Worm (Caenorhabditis elegans): Measurements from ENCODE around the gene nhr-249.

Gene nhr-249

DNA sequence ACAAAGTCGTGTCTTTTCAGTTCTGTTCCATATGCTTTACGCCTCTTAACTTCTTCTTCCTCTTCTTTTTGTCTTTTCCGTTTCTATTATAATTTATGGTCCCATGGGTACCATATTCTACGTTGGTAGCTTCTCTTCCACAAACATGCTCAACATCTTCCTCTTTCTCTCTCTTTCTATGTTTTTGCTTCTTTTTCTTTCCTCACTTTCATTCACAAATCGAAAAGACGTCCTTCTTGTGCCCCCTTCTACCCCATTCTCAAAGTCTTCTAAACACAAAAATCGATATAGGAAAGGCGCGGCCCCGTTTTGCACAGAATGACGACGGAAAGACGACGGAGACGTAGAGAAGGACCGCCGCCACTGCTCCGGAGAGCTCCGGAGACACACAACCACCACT, 13.6 kb downstream of the nhr-249 start (continued):
- TF ChIP-seq nhr-11 (tag; optimal IDR thresholded peaks at IDR 0.05) (no peak), skn-1 (tag; optimal IDR thresholded peaks at IDR 0.05) (no peak), php-3 (GFP tag; IDR thresholded peaks at IDR 0.05) (no peak), zfp-3 (GFP tag; conservative IDR thresholded peaks at IDR 0.05) (no peak), unc-39 (tag; optimal IDR thresholded peaks at IDR 0.05) (no peak), nhr-76 (tag; optimal IDR thresholded peaks at IDR 0.05) (no peak), spr-1 (tag; optimal IDR thresholded peaks at IDR 0.05) (no peak), aly-2 (tag; optimal IDR thresholded peaks at IDR 0.05) (no peak), mxl-2 (GFP tag; conservative IDR thresholded peaks at IDR 0.05) (no peak), Y75B8A.6 (GFP tag; IDR thresholded peaks at IDR 0.05) (no peak)

DNA sequence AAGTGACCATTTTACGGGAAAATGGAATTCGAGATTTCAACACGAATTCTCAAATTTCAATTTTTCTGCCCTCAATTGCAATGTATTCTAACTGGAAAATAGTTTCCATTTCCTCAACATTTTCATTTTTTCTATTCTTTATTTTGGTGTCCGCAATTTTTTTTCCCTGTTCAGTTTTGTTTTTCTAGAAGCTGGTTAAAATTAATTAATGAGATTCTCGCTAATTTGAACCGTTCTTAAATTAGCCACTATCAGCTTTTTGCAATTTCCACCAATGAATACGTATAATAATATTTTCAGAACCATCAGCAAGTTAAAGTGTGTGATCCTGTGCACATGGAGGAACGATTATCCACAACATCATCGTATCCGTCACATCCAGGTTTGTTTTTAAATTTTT, 15.0 kb downstream of the nhr-249 start, which contains the start of gene jnk-1:
Gene jnk-1, plus strand, starts transcription at position 301 of the 400 bp plus-strand sequence.
- no peak for TF ChIP-seq ama-1 (optimal IDR thresholded peaks at IDR 0.05)
- TF ChIP-seq nhr-111 (GFP tag; optimal IDR thresholded peaks at IDR 0.05) = no peak
- TF ChIP-seq nhr-48 (tag; optimal IDR thresholded peaks at IDR 0.05) = no peak
- no peak for TF ChIP-seq T26A8.4 (GFP tag; IDR thresholded peaks at IDR 0.05)
- no peak for TF ChIP-seq unc-130 (GFP tag; optimal IDR thresholded peaks at IDR 0.05)
- no peak for TF ChIP-seq ceh-20 (GFP tag; IDR thresholded peaks at IDR 0.05)
- TF ChIP-seq unc-39 (tag; optimal IDR thresholded peaks at IDR 0.05) = no peak
- no peak for TF ChIP-seq ceh-28 (tag; optimal IDR thresholded peaks at IDR 0.05)
- TF ChIP-seq Y5F2A.4 (GFP tag; optimal IDR thresholded peaks at IDR 0.05) = no peak
- TF ChIP-seq D1046.2 (GFP tag; IDR thresholded peaks at IDR 0.05) = no peak
- TF ChIP-seq zag-1 (tag; optimal IDR thresholded peaks at IDR 0.05) = no peak
- TF ChIP-seq nhr-237 (tag; optimal IDR thresholded peaks at IDR 0.05) = no peak
- no peak for TF ChIP-seq rbr-2 (tag; optimal IDR thresholded peaks at IDR 0.05)

DNA sequence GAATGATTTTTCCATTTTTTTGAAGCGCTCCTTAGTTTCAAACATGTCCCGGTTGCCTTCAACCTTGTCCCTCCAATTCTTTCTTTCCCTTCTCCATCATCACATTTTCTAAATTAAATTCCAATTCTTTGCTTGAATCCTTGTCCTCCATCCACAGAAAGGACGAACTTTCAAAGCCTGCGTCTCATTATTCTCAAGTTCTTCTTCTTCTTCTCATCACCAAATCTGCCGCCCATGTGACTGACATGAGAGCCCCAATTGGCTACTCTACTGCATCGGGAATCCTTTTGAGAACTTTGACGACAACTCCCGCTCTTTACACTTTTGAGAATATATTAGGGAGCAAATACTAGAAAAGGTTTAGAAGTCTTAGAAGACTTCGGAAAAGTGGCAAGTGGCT, 15.7 kb downstream of the nhr-249 start:
- peak; percentile 83 for TF ChIP-seq fkh-10 (GFP tag; optimal IDR thresholded peaks at IDR 0.05)
- TF ChIP-seq dmd-6 (GFP tag; IDR thresholded peaks at IDR 0.05) = 0 out of 2 replicates have a peak, but pooled peaks have one; percentile 15
- peak in 1 of 2 experiments; percentile 47 for TF ChIP-seq lsy-2 (tag; optimal IDR thresholded peaks at IDR 0.05)
- peak; percentile 25 for TF ChIP-seq aha-1 (tag)
- TF ChIP-seq snpc-4 (tag; optimal IDR thresholded peaks at IDR 0.05) = no peak
- TF ChIP-seq hlh-30 (tag; optimal IDR thresholded peaks at IDR 0.05; ENCODE audit: insufficient read depth) = peak; percentile 50
- TF ChIP-seq dmd-9 (GFP tag; IDR thresholded peaks at IDR 0.05) = no peak
- no peak for TF ChIP-seq saeg-2 (GFP tag; IDR thresholded peaks at IDR 0.05)
- TF ChIP-seq ces-1 (GFP tag; optimal IDR thresholded peaks at IDR 0.05) = peak; percentile 78
- TF ChIP-seq ctbp-1 (GFP tag; IDR thresholded peaks at IDR 0.05) = 0 out of 2 replicates have a peak, but pooled peaks have one; percentile 17
- TF ChIP-seq tra-1 (GFP tag; IDR thresholded peaks at IDR 0.05) = no peak
- TF ChIP-seq unc-62 (GFP tag; optimal IDR thresholded peaks at IDR 0.05 in 1 of 2) = peak in 1 of 2 experiments; percentile 1
- no peak for TF ChIP-seq unc-62 (tag; optimal IDR thresholded peaks at IDR 0.05)
- peak; percentile 27 for TF ChIP-seq mep-1 (tag; optimal IDR thresholded peaks at IDR 0.05)
- TF ChIP-seq ceh-44 (GFP tag; IDR thresholded peaks at IDR 0.05) = no peak
- no peak for TF ChIP-seq set-16 (GFP tag; IDR thresholded peaks at IDR 0.05)
- TF ChIP-seq lin-29 (GFP tag; IDR thresholded peaks at IDR 0.05) = no peak
- TF ChIP-seq ZK546.5 (tag; optimal IDR thresholded peaks at IDR 0.05) = no peak
- no peak for TF ChIP-seq ceh-20 (GFP tag; IDR thresholded peaks at IDR 0.05)
- no peak for TF ChIP-seq nhr-48 (tag; optimal IDR thresholded peaks at IDR 0.05)
